Worm (Caenorhabditis elegans) whole organism, mixed stage, embryonic: ENCODE measurements around the gene col-84.

Source experiments
- M03D4.4 ChIP-seq: sonication (generic microtip); optimal IDR thresholded peaks from 2 replicates; lab custom pipeline; 2017; ENCODE audit warnings: mild to moderate bottlenecking, missing genetic modification characterization, missing compliant biosample characterization
- bed-3 ChIP-seq: fragments of 200-800 bp; sonication (Bioruptor generic); optimal IDR thresholded peaks from 3 replicates; lab custom pipeline; 2018; ENCODE audit warnings: mild to moderate bottlenecking, missing genetic modification characterization, moderate library complexity, missing compliant biosample characterization
- blmp-1 ChIP-seq: fragments of 150-350 bp; optimal IDR thresholded peaks from 2 replicates; lab custom pipeline; 2014; ENCODE audit warnings: missing biosample characterization, missing genetic modification characterization
- ceh-39 ChIP-seq: fragments of 150-350 bp; optimal IDR thresholded peaks from 2 replicates; lab custom pipeline; 2014; ENCODE audit warnings: missing biosample characterization, missing genetic modification characterization
- ceh-43 ChIP-seq: fragments of 200-800 bp; sonication (Bioruptor generic); optimal IDR thresholded peaks from 2 replicates; lab custom pipeline; 2018; ENCODE audit warnings: mild to moderate bottlenecking, missing genetic modification characterization, moderate library complexity, missing compliant biosample characterization
- ceh-83 ChIP-seq: fragments of 200-800 bp; sonication (Bioruptor generic); optimal IDR thresholded peaks from 2 replicates; lab custom pipeline; 2018; ENCODE audit warnings: mild to moderate bottlenecking, missing genetic modification characterization, missing compliant biosample characterization
- ces-1 ChIP-seq: fragments of 150-350 bp; optimal IDR thresholded peaks from 2 replicates; lab custom pipeline; 2014; ENCODE audit warnings: missing biosample characterization, missing genetic modification reagents, missing genetic modification characterization
- cnd-1 ChIP-seq: fragments of 200-800 bp; sonication (Bioruptor generic); optimal IDR thresholded peaks from 2 replicates; lab custom pipeline; 2018; ENCODE audit warnings: mild to moderate bottlenecking, missing genetic modification characterization, missing compliant biosample characterization
- drap-1 ChIP-seq: fragments of 200-800 bp; sonication (Bioruptor generic); optimal IDR thresholded peaks from 3 replicates; lab custom pipeline; 2018; ENCODE audit warnings: mild to moderate bottlenecking, missing genetic modification characterization, missing compliant biosample characterization
- elt-1 ChIP-seq: sonication (generic microtip); optimal IDR thresholded peaks from 2 replicates; lab custom pipeline; 2017; ENCODE audit warnings: missing genetic modification characterization, mild to moderate bottlenecking, missing compliant biosample characterization, antibody characterized with exemption, moderate library complexity, borderline replicate concordance; ENCODE audit not compliant: insufficient read depth
- elt-3 ChIP-seq: fragments of 150-350 bp; optimal IDR thresholded peaks from 2 replicates; lab custom pipeline; 2014; ENCODE audit warnings: missing biosample characterization, missing genetic modification characterization
- flh-1 ChIP-seq: fragments of 200-800 bp; sonication (Bioruptor generic); optimal IDR thresholded peaks from 2 replicates; lab custom pipeline; 2018; ENCODE audit warnings: mild to moderate bottlenecking, missing genetic modification characterization, moderate library complexity, missing compliant biosample characterization
- ham-2 ChIP-seq: fragments of 200-800 bp; sonication (Bioruptor generic); optimal IDR thresholded peaks from 2 replicates; lab custom pipeline; 2018; ENCODE audit warnings: mild to moderate bottlenecking, missing genetic modification characterization, missing compliant biosample characterization
- hlh-1 ChIP-seq: fragments of 150-350 bp; optimal IDR thresholded peaks from 2 replicates; lab custom pipeline; 2014; ENCODE audit warnings: missing biosample characterization, missing genetic modification reagents, missing genetic modification characterization
- lin-13 ChIP-seq: fragments of 150-350 bp; optimal IDR thresholded peaks from 2 replicates; lab custom pipeline; 2014; ENCODE audit warnings: missing biosample characterization, missing genetic modification characterization
- lin-32 ChIP-seq: fragments of 200-800 bp; sonication (Bioruptor generic); optimal IDR thresholded peaks from 2 replicates; lab custom pipeline; 2018; ENCODE audit warnings: mild to moderate bottlenecking, missing genetic modification characterization, missing compliant biosample characterization
- lsy-2 ChIP-seq: fragments of 150-350 bp; optimal IDR thresholded peaks from 2 replicates; lab custom pipeline; 2014; ENCODE audit warnings: missing biosample characterization, missing genetic modification characterization
- mab-5 ChIP-seq: fragments of 150-350 bp; optimal IDR thresholded peaks from 2 replicates; lab custom pipeline; 2014; ENCODE audit warnings: missing biosample characterization, missing genetic modification characterization
- mep-1 ChIP-seq: fragments of 150-350 bp; optimal IDR thresholded peaks from 2 replicates; lab custom pipeline; 2017; ENCODE audit warnings: missing biosample characterization, missing genetic modification reagents, missing genetic modification characterization, inconsistent platforms
- mls-2 ChIP-seq: sonication (generic microtip); optimal IDR thresholded peaks from 2 replicates; lab custom pipeline; 2016; ENCODE audit warnings: mild to moderate bottlenecking, missing genetic modification characterization, moderate library complexity, missing compliant biosample characterization
- nhr-12 ChIP-seq: fragments of 150-350 bp; optimal IDR thresholded peaks from 2 replicates; lab custom pipeline; 2014; ENCODE audit warnings: missing biosample characterization, missing genetic modification characterization
- nhr-2 ChIP-seq: fragments of 150-350 bp; optimal IDR thresholded peaks from 2 replicates; lab custom pipeline; 2014; ENCODE audit warnings: missing biosample characterization, missing genetic modification characterization
- nhr-237 ChIP-seq: fragments of 150-350 bp; optimal IDR thresholded peaks from 2 replicates; lab custom pipeline; 2014; ENCODE audit warnings: missing biosample characterization, missing genetic modification characterization
- nhr-28 ChIP-seq: fragments of 150-350 bp; optimal IDR thresholded peaks from 2 replicates; lab custom pipeline; 2014; ENCODE audit warnings: missing biosample characterization, missing genetic modification characterization
- nhr-76 ChIP-seq: sonication (generic microtip); optimal IDR thresholded peaks from 2 replicates; lab custom pipeline; 2017; ENCODE audit warnings: missing biosample characterization, missing genetic modification characterization
- pha-4 ChIP-seq: fragments of 150-350 bp; optimal IDR thresholded peaks from 2 replicates; lab custom pipeline; 2018; ENCODE audit warnings: missing biosample characterization, missing genetic modification reagents, missing genetic modification characterization
- sem-2 ChIP-seq: fragments of 200-800 bp; sonication (Bioruptor generic); optimal IDR thresholded peaks from 2 replicates; lab custom pipeline; 2018; ENCODE audit warnings: mild to moderate bottlenecking, missing genetic modification characterization, missing compliant biosample characterization
- snpc-4 ChIP-seq: fragments of 150-350 bp; optimal IDR thresholded peaks from 2 replicates; lab custom pipeline; 2014; ENCODE audit warnings: missing biosample characterization, missing genetic modification characterization
- sptf-1 ChIP-seq: sonication (generic microtip); optimal IDR thresholded peaks from 2 replicates; lab custom pipeline; 2017; ENCODE audit warnings: mild to moderate bottlenecking, missing genetic modification characterization, moderate library complexity, missing compliant biosample characterization
- tbx-8 ChIP-seq: fragments of 200-800 bp; sonication (Bioruptor generic); optimal IDR thresholded peaks from 2 replicates; lab custom pipeline; 2018; ENCODE audit warnings: mild to moderate bottlenecking, missing genetic modification characterization, moderate library complexity, missing compliant biosample characterization
- unc-120 ChIP-seq: sonication (generic microtip); optimal IDR thresholded peaks from 2 replicates; lab custom pipeline; 2017; ENCODE audit warnings: missing genetic modification characterization, missing compliant biosample characterization; ENCODE audit not compliant: poor library complexity, severe bottlenecking
- unc-39 ChIP-seq: fragments of 150-350 bp; optimal IDR thresholded peaks from 2 replicates; lab custom pipeline; 2014; ENCODE audit warnings: missing biosample characterization, missing genetic modification characterization
- unc-62 ChIP-seq: fragments of 150-350 bp; optimal IDR thresholded peaks from 2 replicates; lab custom pipeline; 2014; ENCODE audit warnings: missing biosample characterization, missing genetic modification reagents, missing genetic modification characterization
- zip-8 ChIP-seq: fragments of 150-350 bp; optimal IDR thresholded peaks from 2 replicates; lab custom pipeline; 2014; ENCODE audit warnings: missing biosample characterization, missing genetic modification characterization
- ztf-11 ChIP-seq: fragments of 150-350 bp; optimal IDR thresholded peaks from 2 replicates; lab custom pipeline; 2014; ENCODE audit warnings: missing biosample characterization, missing genetic modification characterization

col-84 gene

DNA sequence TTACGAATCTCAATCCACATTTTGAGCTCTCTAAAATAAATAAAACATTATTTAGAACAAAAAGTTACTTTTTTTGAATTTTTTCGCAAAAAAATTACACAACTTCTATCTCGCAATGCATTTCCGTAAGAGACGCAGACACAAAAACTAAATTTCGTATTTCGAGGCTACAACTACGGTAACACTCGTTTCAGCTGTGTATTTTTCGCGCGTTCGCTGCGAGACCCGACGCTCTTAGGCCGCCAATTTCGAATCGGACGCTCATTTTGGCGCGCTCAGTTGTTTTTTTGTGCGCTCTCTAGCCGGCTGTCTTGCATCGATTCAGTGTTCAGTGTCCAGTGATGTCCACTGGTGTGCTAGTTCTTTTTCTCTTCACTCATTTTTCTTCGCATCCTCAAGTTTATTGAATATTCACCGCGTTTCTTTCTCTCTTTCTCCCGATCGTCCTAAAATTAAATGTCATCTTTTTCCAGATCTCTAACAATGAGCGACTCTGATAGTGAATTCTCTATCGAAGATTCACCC is 6.4 kb downstream of the col-84 start, which contains the start of the genes npp-3 and top-2:
TSS of gene npp-3 (minus strand) at position 115 of the 525 bp plus-strand sequence.
TSS of gene top-2 (plus strand) at position 475 of the 525 bp plus-strand sequence.
- TF ChIP-seq pha-4 = peak; percentile 88
- no peak for TF ChIP-seq bed-3 (GFP tag; lab: Kevin White, UChicago)
- peak; percentile 94 for TF ChIP-seq ceh-39 (tag; lab: Kevin White, UChicago)
- no peak for TF ChIP-seq elt-1 (tag; lab: Kevin White, UChicago)
- no peak for TF ChIP-seq tbx-8 (GFP tag; lab: Kevin White, UChicago)
- TF ChIP-seq mab-5 (tag; lab: Kevin White, UChicago) = no peak
- peak; percentile 77 for TF ChIP-seq mep-1 (tag; lab: Kevin White, UChicago)
- no peak for TF ChIP-seq unc-39 (tag; lab: Kevin White, UChicago)
- peak; percentile 83 for TF ChIP-seq nhr-237
- TF ChIP-seq blmp-1 (tag; lab: Kevin White, UChicago) = no peak
- peak; percentile 42 for TF ChIP-seq hlh-1
- peak; percentile 68 for TF ChIP-seq drap-1 (GFP tag; lab: Kevin White, UChicago)
- TF ChIP-seq nhr-2 = no peak
- peak; percentile 89 for TF ChIP-seq lin-13 (tag; lab: Kevin White, UChicago)
- TF ChIP-seq ham-2 (GFP tag; lab: Kevin White, UChicago) = peak; percentile 38
- TF ChIP-seq nhr-28 (tag; lab: Kevin White, UChicago) = no peak
- peak; percentile 21 for TF ChIP-seq unc-120 (tag; lab: Kevin White, UChicago)
- no peak for TF ChIP-seq sem-2 (GFP tag; lab: Kevin White, UChicago)
- peak; percentile 79 for TF ChIP-seq ces-1 (GFP tag; lab: Kevin White, UChicago)
- no peak for TF ChIP-seq mls-2 (tag; lab: Kevin White, UChicago)
- no peak for TF ChIP-seq ceh-43 (GFP tag; lab: Kevin White, UChicago)
- TF ChIP-seq cnd-1 (tag; lab: Kevin White, UChicago) = peak; percentile 23
- TF ChIP-seq ceh-83 (GFP tag; lab: Kevin White, UChicago) = no peak
- no peak for TF ChIP-seq elt-3 (tag; lab: Kevin White, UChicago)
- no peak for TF ChIP-seq M03D4.4 (tag; lab: Kevin White, UChicago)
- no peak for TF ChIP-seq ztf-11
- no peak for TF ChIP-seq nhr-12
- TF ChIP-seq sptf-1 = peak; percentile 55
- no peak for TF ChIP-seq zip-8 (tag; lab: Kevin White, UChicago)
- TF ChIP-seq unc-62 (GFP tag; lab: Kevin White, UChicago) = no peak
- no peak for TF ChIP-seq nhr-76 (tag; lab: Kevin White, UChicago)
- peak; percentile 99 for TF ChIP-seq lsy-2 (tag; lab: Kevin White, UChicago)
- TF ChIP-seq lin-32 (GFP tag; lab: Kevin White, UChicago) = no peak
- no peak for TF ChIP-seq flh-1 (GFP tag; lab: Kevin White, UChicago)
- TF ChIP-seq snpc-4 (tag; lab: Kevin White, UChicago) = no peak

DNA sequence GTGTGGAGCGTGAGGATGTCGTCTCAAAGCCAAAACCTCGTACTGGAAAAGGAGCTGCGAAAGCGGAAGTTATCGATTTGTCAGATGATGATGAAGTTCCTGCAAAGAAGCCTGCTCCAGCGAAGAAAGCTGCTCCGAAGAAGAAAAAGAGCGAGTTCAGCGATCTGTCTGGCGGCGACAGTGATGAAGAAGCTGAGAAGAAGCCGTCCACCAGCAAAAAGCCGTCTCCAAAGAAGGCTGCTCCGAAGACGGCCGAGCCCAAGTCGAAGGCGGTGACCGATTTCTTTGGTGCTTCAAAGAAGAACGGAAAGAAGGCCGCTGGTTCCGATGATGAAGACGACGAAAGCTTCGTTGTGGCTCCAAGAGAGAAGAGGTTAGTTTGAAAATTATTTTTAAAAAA is 11.4 kb downstream of the col-84 start:
- TF ChIP-seq tbx-8 (GFP tag; lab: Kevin White, UChicago) (no peak), sptf-1 (no peak), nhr-28 (tag; lab: Kevin White, UChicago) (no peak), mls-2 (tag; lab: Kevin White, UChicago) (no peak), unc-62 (GFP tag; lab: Kevin White, UChicago) (no peak), mab-5 (tag; lab: Kevin White, UChicago) (no peak), nhr-76 (tag; lab: Kevin White, UChicago) (no peak), nhr-12 (no peak), ham-2 (GFP tag; lab: Kevin White, UChicago) (no peak), nhr-2 (no peak), unc-39 (tag; lab: Kevin White, UChicago) (no peak), mep-1 (tag; lab: Kevin White, UChicago) (no peak), M03D4.4 (tag; lab: Kevin White, UChicago) (no peak), ceh-83 (GFP tag; lab: Kevin White, UChicago) (no peak), elt-3 (tag; lab: Kevin White, UChicago) (no peak), zip-8 (tag; lab: Kevin White, UChicago) (no peak)
